Fruit fly (Drosophila melanogaster): ENCODE results near the gene CG3815.

dm6 chrX:6295129-6295539 lies at the start of gene CG3815, which contains the start of gene CG15891:
- TF ChIP-seq h (optimal IDR thresholded peaks at IDR 0.05): no peak
- TF ChIP-seq psq (optimal IDR thresholded peaks at IDR 0.05): no peak
